Comparison of ENCODE assay signal across 2 worm cellular contexts in genomic region chrX:15741852-15742251, ce11.
A peak's percentile ranks its signal among the peaks of the same experiment; 100 is the strongest.
TF ChIP-seq lines count a peak whose summit lies in the region.

No protein-coding gene starts in this region.

TF ChIP-seq in whole organism, L1 larva, 84 proteins besides CTCF, POLR2A, EP300 and RAD21 (continued from another document):
- no peak for TF ChIP-seq ceh-88 (GFP tag; IDR thresholded peaks at IDR 0.05; lab: Robert Waterston, UW)
- TF ChIP-seq unc-86 (tag; optimal IDR thresholded peaks at IDR 0.05; lab: Kevin White, UChicago): peak; percentile 66
- peak; percentile 68 for TF ChIP-seq nhr-71 (tag; optimal IDR thresholded peaks at IDR 0.05; lab: Kevin White, UChicago)
- TF ChIP-seq elt-3 (tag; optimal IDR thresholded peaks at IDR 0.05; lab: Kevin White, UChicago): no peak
- peak; percentile 47 to 52 for TF ChIP-seq lsy-2 (tag; optimal IDR thresholded peaks at IDR 0.05; lab: Kevin White, UChicago)
- TF ChIP-seq lin-14 (GFP tag; optimal IDR thresholded peaks at IDR 0.05; lab: Kevin White, UChicago): peak; percentile 77
- no peak for TF ChIP-seq pqm-1 (tag; optimal IDR thresholded peaks at IDR 0.05; lab: Kevin White, UChicago)
- no peak for TF ChIP-seq vab-15 (tag; optimal IDR thresholded peaks at IDR 0.05; lab: Kevin White, UChicago)
- TF ChIP-seq nhr-19 (GFP tag; conservative IDR thresholded peaks at IDR 0.05; lab: Robert Waterston, UW): peak; percentile 63
- no peak for TF ChIP-seq ztf-4 (tag; optimal IDR thresholded peaks at IDR 0.05; lab: Kevin White, UChicago)
- TF ChIP-seq swsn-7 (tag; optimal IDR thresholded peaks at IDR 0.05; lab: Kevin White, UChicago): peak; percentile 55
- peak; percentile 22 for TF ChIP-seq lin-13 (GFP tag; optimal IDR thresholded peaks at IDR 0.05; lab: Kevin White, UChicago)
- no peak for TF ChIP-seq nhr-28 (tag; optimal IDR thresholded peaks at IDR 0.05; lab: Kevin White, UChicago)
- peak; percentile 36 for TF ChIP-seq fkh-10 (GFP tag; optimal IDR thresholded peaks at IDR 0.05; lab: Kevin White, UChicago)
- TF ChIP-seq elt-2 (tag; optimal IDR thresholded peaks at IDR 0.05; lab: Kevin White, UChicago): no peak
- peak; percentile 32 for TF ChIP-seq skn-1 (tag; optimal IDR thresholded peaks at IDR 0.05; lab: Kevin White, UChicago)
- peak; percentile 49 for TF ChIP-seq xbp-1 (tag; optimal IDR thresholded peaks at IDR 0.05; lab: Kevin White, UChicago)
- no peak for TF ChIP-seq aha-1 (tag; optimal IDR thresholded peaks at IDR 0.05; lab: Kevin White, UChicago)
- no peak for TF ChIP-seq C34B4.2 (tag; optimal IDR thresholded peaks at IDR 0.05; lab: Kevin White, UChicago)
- TF ChIP-seq nhr-85 (tag; lab: Kevin White, UChicago): peak; percentile 65
- TF ChIP-seq ceh-63 (GFP tag; optimal IDR thresholded peaks at IDR 0.05; lab: Kevin White, UChicago): no peak
- TF ChIP-seq nhr-90 (tag; optimal IDR thresholded peaks at IDR 0.05; lab: Kevin White, UChicago; ENCODE audit: poor library complexity): peak; percentile 55
- TF ChIP-seq snpc-4 (tag; optimal IDR thresholded peaks at IDR 0.05; lab: Kevin White, UChicago): peak; percentile 49

TF ChIP-seq in whole organism, young adult, 124 proteins besides CTCF, POLR2A, EP300 and RAD21 (continued from another document):
- TF ChIP-seq attf-5 (GFP tag; optimal IDR thresholded peaks at IDR 0.05; lab: Kevin White, UChicago): peak; percentile 45
- peak; percentile 29 to 42 for TF ChIP-seq let-607 (tag; optimal IDR thresholded peaks at IDR 0.05; lab: Kevin White, UChicago)
- TF ChIP-seq rpc-1 (optimal IDR thresholded peaks at IDR 0.05; lab: Kevin White, UChicago): peak; percentile 89
- TF ChIP-seq rpc-1 (tag; optimal IDR thresholded peaks at IDR 0.05; lab: Kevin White, UChicago): peak; percentile 89
- TF ChIP-seq lin-54 (GFP tag; optimal IDR thresholded peaks at IDR 0.05; lab: Kevin White, UChicago): peak; percentile 60
- peak; percentile 46; the same call in 1 of the 2 replicates for TF ChIP-seq cebp-1 (GFP tag; IDR thresholded peaks at IDR 0.05; lab: Robert Waterston, UW)
- TF ChIP-seq cebp-1 (tag; optimal IDR thresholded peaks at IDR 0.05; lab: Kevin White, UChicago): peak; percentile 81
- peak; percentile 98 for TF ChIP-seq B0261.1 (tag; optimal IDR thresholded peaks at IDR 0.05; lab: Kevin White, UChicago)
- TF ChIP-seq ztf-28 (GFP tag; IDR thresholded peaks at IDR 0.05; lab: Robert Waterston, UW): peak; percentile 47; the same call in 1 of the 2 replicates
- 0 out of 2 replicates have a peak, but pooled peaks have one; percentile 29 for TF ChIP-seq F39B2.1 (GFP tag; IDR thresholded peaks at IDR 0.05; lab: Robert Waterston, UW)
- TF ChIP-seq hsf-1 (GFP tag; IDR thresholded peaks at IDR 0.05; lab: Robert Waterston, UW): no peak
- TF ChIP-seq rec-8 (tag; optimal IDR thresholded peaks at IDR 0.05; lab: Kevin White, UChicago): peak; percentile 63 to 87
- TF ChIP-seq Y56A3A.18 (GFP tag; IDR thresholded peaks at IDR 0.05; lab: Robert Waterston, UW): peak; percentile 67; the same call in 1 of the 2 replicates
- TF ChIP-seq F55B11.4 (tag; optimal IDR thresholded peaks at IDR 0.05; lab: Kevin White, UChicago; ENCODE audit: borderline replicate concordance, insufficient read depth): no peak
- peak; percentile 90 for TF ChIP-seq hmg-1.2 (GFP tag; IDR thresholded peaks at IDR 0.05; lab: Robert Waterston, UW)
- TF ChIP-seq F23B12.7 (tag; optimal IDR thresholded peaks at IDR 0.05; lab: Kevin White, UChicago; ENCODE audit: insufficient read depth): peak; percentile 83
- no peak for TF ChIP-seq ztf-22 (GFP tag; optimal IDR thresholded peaks at IDR 0.05; lab: Kevin White, UChicago)
- TF ChIP-seq nhr-120 (GFP tag; IDR thresholded peaks at IDR 0.05; lab: Robert Waterston, UW): 0 out of 2 replicates have a peak, but pooled peaks have one; percentile 58
- peak; percentile 34 for TF ChIP-seq nhr-80 (tag; optimal IDR thresholded peaks at IDR 0.05; lab: Kevin White, UChicago)
- no peak for TF ChIP-seq mel-28 (tag; optimal IDR thresholded peaks at IDR 0.05; lab: Kevin White, UChicago; ENCODE audit: borderline replicate concordance)
- peak; percentile 88 for TF ChIP-seq nfyb-1 (GFP tag; IDR thresholded peaks at IDR 0.05; lab: Robert Waterston, UW)
- 0 out of 2 replicates have a peak, but pooled peaks have one; percentile 17 for TF ChIP-seq Y79H2A.3 (GFP tag; conservative IDR thresholded peaks at IDR 0.05; lab: Robert Waterston, UW)
- peak; percentile 22 for TF ChIP-seq nhr-179 (tag; optimal IDR thresholded peaks at IDR 0.05; lab: Kevin White, UChicago)
